Worm (Caenorhabditis elegans): ENCODE results near the gene F33H12.1.
"Not testable (repeated sequence)": the region's sequence is repeated elsewhere in the genome, so short reads cannot be mapped to it uniquely, and the experiment has no call there.

The F33H12.1 gene

DNA sequence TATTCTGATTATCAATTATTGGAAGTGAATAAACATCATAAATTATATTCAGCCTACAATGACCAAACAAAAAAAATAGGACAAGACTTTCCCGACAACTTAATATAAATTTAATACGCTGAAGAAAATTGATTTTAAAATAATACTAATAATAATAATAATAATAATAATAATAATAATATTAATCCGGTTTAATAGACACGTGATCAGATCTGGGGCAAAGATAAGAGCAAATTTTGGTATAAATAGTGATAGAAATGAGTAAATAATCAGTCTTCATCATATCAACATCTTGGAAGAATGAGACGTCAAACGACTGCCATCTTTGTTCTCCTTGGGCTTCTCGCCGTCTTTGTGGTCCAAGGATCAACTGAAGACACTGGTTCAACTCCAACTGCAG, 18.9 kb downstream of the F33H12.1 start, which contains the start of gene msrp-6:
msrp-6 (plus strand) TSS at position 301 of the 400 bp plus-strand sequence.
- TF ChIP-seq aha-1 (tag) = peak; percentile 25
- peak in 1 of 2 experiments; percentile 28 for TF ChIP-seq unc-62 (GFP tag; optimal IDR thresholded peaks at IDR 0.05 in 1 of 2)
- TF ChIP-seq unc-62 (tag; optimal IDR thresholded peaks at IDR 0.05) = not testable (repeated sequence)

DNA sequence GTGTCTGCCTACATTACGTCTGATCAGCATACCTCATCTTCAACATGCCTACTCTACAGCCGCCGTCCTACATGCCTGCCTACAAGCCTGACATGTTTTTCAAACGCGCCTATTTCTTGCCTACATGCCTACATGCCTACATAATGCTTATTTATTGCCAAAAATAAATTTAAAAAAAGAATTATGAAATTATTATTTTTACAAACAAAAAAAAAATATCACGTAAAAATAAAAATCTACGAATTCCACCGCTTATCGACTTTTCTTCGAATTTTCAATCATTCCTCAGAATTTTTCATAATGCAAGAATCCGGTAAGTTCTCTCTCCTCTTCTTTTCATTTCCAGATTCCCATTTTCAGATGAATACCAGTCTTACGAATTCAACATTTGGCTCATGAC, 22.2 kb downstream of the F33H12.1 start, which contains the start of gene D2062.5:
D2062.5 (plus strand) TSS at position 301 of the 400 bp plus-strand sequence.
- TF ChIP-seq nhr-28 (tag; optimal IDR thresholded peaks at IDR 0.05) = no peak
- no peak for TF ChIP-seq aha-1 (tag)
- TF ChIP-seq skn-1 (tag; optimal IDR thresholded peaks at IDR 0.05) = no peak
- TF ChIP-seq hmg-1.1 (GFP tag; IDR thresholded peaks at IDR 0.05) = no peak
- TF ChIP-seq mxl-2 (GFP tag; conservative IDR thresholded peaks at IDR 0.05) = no peak
- TF ChIP-seq tag-97 (GFP tag; IDR thresholded peaks at IDR 0.05) = no peak
- TF ChIP-seq saeg-2 (GFP tag; IDR thresholded peaks at IDR 0.05) = no peak
- TF ChIP-seq ZK337.2 (GFP tag; IDR thresholded peaks at IDR 0.05) = no peak
- no peak for TF ChIP-seq Y48G9A.11 (GFP tag; IDR thresholded peaks at IDR 0.05)

DNA sequence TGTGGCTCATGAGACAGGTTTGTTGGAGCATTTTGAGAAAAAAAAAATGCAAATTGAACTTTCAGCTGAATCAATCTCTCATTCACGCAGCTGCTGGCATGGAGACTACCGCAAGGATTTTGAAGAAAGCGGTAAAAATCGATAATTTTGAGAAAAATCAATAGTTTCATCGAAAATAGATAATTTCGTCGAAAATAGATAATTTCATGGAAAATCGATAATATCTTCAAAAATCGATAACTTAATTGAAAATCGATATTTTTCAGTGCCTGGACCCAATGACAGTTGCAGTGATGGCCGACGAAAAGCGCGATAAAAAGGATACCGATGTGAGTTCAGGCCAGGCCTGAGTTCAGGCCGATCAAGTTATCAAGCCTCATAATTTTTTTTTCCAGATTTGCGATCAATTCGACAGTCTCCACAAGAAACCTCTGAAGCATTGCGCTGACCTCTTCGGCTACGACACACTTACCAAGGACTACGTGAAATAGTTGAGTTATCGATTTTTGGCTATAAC, 22.7 kb downstream of the F33H12.1 start, which contains the start of gene D2062.4:
D2062.4 (plus strand) TSS at position 467 of the 517 bp plus-strand sequence.
- peak; percentile 61 for TF ChIP-seq ceh-28 (tag; optimal IDR thresholded peaks at IDR 0.05)

- TF ChIP-seq lin-13 (GFP tag; optimal IDR thresholded peaks at IDR 0.05) (no peak), nhr-28 (tag; optimal IDR thresholded peaks at IDR 0.05) (no peak), madf-5 (GFP tag; IDR thresholded peaks at IDR 0.05) (no peak), F26F4.8 (GFP tag; conservative IDR thresholded peaks at IDR 0.05) (no peak), lin-39 (tag; optimal IDR thresholded peaks at IDR 0.05) (no peak), lin-38 (GFP tag; IDR thresholded peaks at IDR 0.05) (no peak), Y75B8A.6 (GFP tag; IDR thresholded peaks at IDR 0.05) (no peak), Y105C5A.15 (GFP tag; IDR thresholded peaks at IDR 0.05) (no peak), mes-2 (tag; optimal IDR thresholded peaks at IDR 0.05; ENCODE audit: poor library complexity, severe bottlenecking) (no peak), mdt-29 (GFP tag; IDR thresholded peaks at IDR 0.05) (no peak), ceh-44 (GFP tag; IDR thresholded peaks at IDR 0.05) (no peak), daf-16 (GFP tag; optimal IDR thresholded peaks at IDR 0.05) (no peak), daf-16 (tag; optimal IDR thresholded peaks at IDR 0.05) (no peak), dve-1 (tag; optimal IDR thresholded peaks at IDR 0.05; ENCODE audit: insufficient read depth) (no peak), dmd-8 (GFP tag; IDR thresholded peaks at IDR 0.05) (no peak), spr-3 (GFP tag; optimal IDR thresholded peaks at IDR 0.05) (no peak), zfp-3 (GFP tag; conservative IDR thresholded peaks at IDR 0.05) (no peak)
Measured at ce11 chrII:2624792-2625191, 24.5 kb downstream of the F33H12.1 start, which contains the start of gene lgc-28. Gene lgc-28 (plus strand): TSS chrII:2625092.

ce11 chrII:2627154-2627799, 27.0 kb downstream of the F33H12.1 start, which contains the start of gene sri-71:
Gene sri-71 (plus strand): TSS chrII:2627749.
- TF ChIP-seq egl-43 (GFP tag; IDR thresholded peaks at IDR 0.05) (peak; percentile 65; the same call in 1 of the 2 replicates), nhr-42 (GFP tag; IDR thresholded peaks at IDR 0.05) (no peak), ctbp-1 (GFP tag; IDR thresholded peaks at IDR 0.05) (no peak), set-16 (GFP tag; IDR thresholded peaks at IDR 0.05) (peak; percentile 93), mdl-1 (tag; optimal IDR thresholded peaks at IDR 0.05) (no peak), aha-1 (tag) (peak; percentile 10)
